Worm (Caenorhabditis elegans): Measurements from ENCODE around the gene ZK813.6.

- TF ChIP-seq B0310.2 (tag; optimal IDR thresholded peaks at IDR 0.05) (no peak), F13C5.2 (tag; optimal IDR thresholded peaks at IDR 0.05) (no peak), ets-7 (tag; optimal IDR thresholded peaks at IDR 0.05) (no peak), aly-1 (tag; optimal IDR thresholded peaks at IDR 0.05) (no peak), scrt-1 (GFP tag; IDR thresholded peaks at IDR 0.05) (no peak), ceh-13 (GFP tag; optimal IDR thresholded peaks at IDR 0.05) (no peak), flt-1 (GFP tag; IDR thresholded peaks at IDR 0.05) (no peak), ama-1 (optimal IDR thresholded peaks at IDR 0.05) (no peak), ceh-36 (tag; optimal IDR thresholded peaks at IDR 0.05) (no peak), tbx-37 (GFP tag; conservative IDR thresholded peaks at IDR 0.05) (no peak), tbx-11 (GFP tag; IDR thresholded peaks at IDR 0.05) (no peak), hnd-1 (tag; optimal IDR thresholded peaks at IDR 0.05) (no peak), hmg-4 (GFP tag; optimal IDR thresholded peaks at IDR 0.05) (no peak), sea-1 (GFP tag; conservative IDR thresholded peaks at IDR 0.05) (no peak)
These were observed 49.3 kb upstream of the ZK813.6 start for ce11 chrX:3375320-3375719.
